Fruit fly (Drosophila melanogaster) Kc167 (cell line): ENCODE measurements around the gene Ocho.

ENCODE experiments used
- Myc ChIP-seq: fragments of >200 bp; optimal IDR thresholded peaks from 2 replicates; lab custom pipeline; 2017; ENCODE audit warnings: missing external identifiers
- Sin3A ChIP-seq: fragments of >200 bp; optimal IDR thresholded peaks from 2 replicates; lab custom pipeline; 2018; ENCODE audit warnings: missing external identifiers
- h ChIP-seq: fragments of >200 bp; optimal IDR thresholded peaks from 3 replicates; lab custom pipeline; 2018; ENCODE audit warnings: missing external identifiers
- psq ChIP-seq: fragments of >200 bp; optimal IDR thresholded peaks from 2 replicates; lab custom pipeline; 2017; ENCODE audit warnings: missing external identifiers
- ttk ChIP-seq: sonication (Bioruptor generic); optimal IDR thresholded peaks from 2 replicates; lab custom pipeline; 2017; ENCODE audit warnings: missing external identifiers

- TF ChIP-seq Sin3A (lab: Kevin White, UChicago) (no peak), psq (lab: Kevin White, UChicago) (no peak), Myc (lab: Kevin White, UChicago) (no peak), h (lab: Kevin White, UChicago) (no peak), ttk (no peak)
These were observed 46.4 kb downstream of the Ocho start for dm6 chr3L:15021008-15021407.
